Worm (Caenorhabditis elegans) whole organism, young adult: ENCODE measurements around the gene C31C9.6.

Experiments used
- attf-6 ChIP-seq: fragments of 200-800 bp; sonication (Bioruptor generic); IDR thresholded peaks from 2 replicates; pipeline ENCODE4 v1.3.6; 2022; ENCODE audit warnings: missing genetic modification reagents, missing genetic modification characterization, missing compliant biosample characterization
- mel-28 ChIP-seq: sonication (generic microtip); optimal IDR thresholded peaks from 2 replicates; lab custom pipeline; 2016; ENCODE audit warnings: borderline replicate concordance, mild to moderate bottlenecking, missing genetic modification characterization, missing compliant biosample characterization
- pha-4 ChIP-seq: fragments of 150-350 bp; sonication (generic microtip); optimal IDR thresholded peaks from 2 replicates; lab custom pipeline; 2014; ENCODE audit warnings: missing biosample characterization, missing genetic modification reagents, missing genetic modification characterization
- snpc-4 ChIP-seq, 5 experiments: fragments of 150-350 bp in 1 of 5; sonication (generic microtip) in 4 of 5; optimal IDR thresholded peaks; 2 replicates each; lab custom pipeline; 2014 to 2018; ENCODE audit warnings: missing genetic modification characterization in 5 of 5, missing biosample characterization in 3 of 5, antibody characterized with exemption in 2 of 5, mild to moderate bottlenecking in 2 of 5, missing compliant biosample characterization in 2 of 5, missing genotype in 2 of 5, moderate library complexity in 2 of 5, missing genetic modification reagents in 1 of 5
- unc-62 ChIP-seq: fragments of 150-350 bp; optimal IDR thresholded peaks from 2 replicates; lab custom pipeline; 2014; ENCODE audit warnings: missing biosample characterization, missing genetic modification reagents, missing genetic modification characterization
- zim-3 ChIP-seq: sonication (generic microtip); optimal IDR thresholded peaks from 2 replicates; lab custom pipeline; 2017; ENCODE audit warnings: mild to moderate bottlenecking, missing genetic modification characterization, moderate library complexity, missing compliant biosample characterization

- TF ChIP-seq unc-62 (GFP tag; lab: Kevin White, UChicago), result no peak
- no peak for TF ChIP-seq pha-4 (tag; lab: Kevin White, UChicago)
- TF ChIP-seq snpc-4 (GFP tag; optimal IDR thresholded peaks at IDR 0.05; lab: Kevin White, UChicago), result no peak
- TF ChIP-seq snpc-4 (tag; optimal IDR thresholded peaks at IDR 0.05; lab: Kevin White, UChicago), result no peak
- TF ChIP-seq mel-28 (tag; lab: Kevin White, UChicago), result no peak
- no peak for TF ChIP-seq zim-3
- no peak for TF ChIP-seq attf-6
Observed at ce11 chrII:13638576-13638975, 23.3 kb downstream of the C31C9.6 start.
